Worm (Caenorhabditis elegans): ENCODE results near the gene mrpl-36.

ce11 chrIII:9892855-9893254 is 44.9 kb upstream of the mrpl-36 start, which contains the start of gene mam-7:
- TF ChIP-seq ama-1 (optimal IDR thresholded peaks at IDR 0.05) (no peak), nhr-10 (tag; optimal IDR thresholded peaks at IDR 0.05) (no peak), ztf-1 (GFP tag; conservative IDR thresholded peaks at IDR 0.05) (no peak), F13H6.1 (tag; optimal IDR thresholded peaks at IDR 0.05) (no peak), nhr-77 (tag; optimal IDR thresholded peaks at IDR 0.05) (no peak)

Data from whole organism, L2 larva.